Fruit fly (Drosophila melanogaster) whole organism, embryonic: ENCODE results near the gene Sec23.

Experiments
- Atf-2 ChIP-seq: fragments of 200-800 bp; sonication (Bioruptor generic); optimal IDR thresholded peaks from 2 replicates; lab custom pipeline; 2016; ENCODE audit warnings: missing biosample characterization, missing genetic modification characterization
- CG14441 ChIP-seq: fragments of 200-800 bp; sonication (Bioruptor generic); IDR thresholded peaks from 2 replicates; pipeline ENCODE4 v1.3.6; 2022; ENCODE audit warnings: missing biosample characterization, missing genetic modification characterization
- CG14667 ChIP-seq: fragments of 200-800 bp; sonication (Bioruptor generic); IDR thresholded peaks from 2 replicates; pipeline ENCODE4 v1.3.6; 2022; ENCODE audit warnings: missing biosample characterization, missing genetic modification characterization
- CG15269 ChIP-seq: fragments of 200-800 bp; sonication (Bioruptor generic); optimal IDR thresholded peaks from 2 replicates; lab custom pipeline; 2018; ENCODE audit warnings: missing biosample characterization, mild to moderate bottlenecking, missing genetic modification characterization, moderate library complexity
- CG16815 ChIP-seq: fragments of 200-800 bp; sonication (Bioruptor generic); optimal IDR thresholded peaks from 3 replicates; lab custom pipeline; 2017; ENCODE audit warnings: missing biosample characterization, mild to moderate bottlenecking, missing genetic modification characterization
- CG17361 ChIP-seq: fragments of 200-800 bp; sonication (Bioruptor generic); IDR thresholded peaks from 3 replicates; pipeline ENCODE4 v1.3.6; 2022; ENCODE audit warnings: missing biosample characterization, missing genetic modification characterization
- CG18476 ChIP-seq: fragments of 200-800 bp; sonication (Bioruptor generic); optimal IDR thresholded peaks from 2 replicates; lab custom pipeline; 2016; ENCODE audit warnings: missing biosample characterization, mild to moderate bottlenecking, missing genetic modification characterization
- CG18599 ChIP-seq: fragments of 200-800 bp; sonication (Bioruptor generic); optimal IDR thresholded peaks from 3 replicates; lab custom pipeline; 2017; ENCODE audit warnings: missing biosample characterization, missing genetic modification characterization, mild to moderate bottlenecking, moderate library complexity, missing genetic modification reagents
- CG30431 ChIP-seq: fragments of 200-800 bp; sonication (Bioruptor generic); optimal IDR thresholded peaks from 2 replicates; lab custom pipeline; 2017; ENCODE audit warnings: missing biosample characterization, missing genetic modification characterization
- CG3281 ChIP-seq: fragments of 200-800 bp; sonication (Bioruptor generic); optimal IDR thresholded peaks from 3 replicates; lab custom pipeline; 2017; ENCODE audit warnings: missing biosample characterization, mild to moderate bottlenecking, missing genetic modification characterization
- CG3838 ChIP-seq: fragments of 200-800 bp; sonication (Bioruptor generic); optimal IDR thresholded peaks from 3 replicates; lab custom pipeline; 2016; ENCODE audit warnings: missing biosample characterization, missing genetic modification characterization
- CG4360 ChIP-seq: fragments of 200-800 bp; sonication (Bioruptor generic); IDR thresholded peaks from 2 replicates; pipeline ENCODE4 v1.3.6; 2022; ENCODE audit warnings: missing biosample characterization, missing genetic modification characterization
- CG4730 ChIP-seq: fragments of 200-800 bp; sonication (Bioruptor generic); IDR thresholded peaks from 2 replicates; pipeline ENCODE4 v1.3.6; 2022; ENCODE audit warnings: missing biosample characterization, missing genetic modification characterization
- CG4820 ChIP-seq: fragments of 200-800 bp; sonication (Bioruptor generic); optimal IDR thresholded peaks from 3 replicates; lab custom pipeline; 2016; ENCODE audit warnings: missing biosample characterization, missing genetic modification characterization
- CG5180 ChIP-seq: fragments of 200-800 bp; sonication (Bioruptor generic); optimal IDR thresholded peaks from 3 replicates; lab custom pipeline; 2017; ENCODE audit warnings: missing biosample characterization, missing genetic modification characterization, mild to moderate bottlenecking, moderate library complexity, missing genetic modification reagents
- CG6854 ChIP-seq: fragments of 200-800 bp; sonication (Bioruptor generic); optimal IDR thresholded peaks from 3 replicates; lab custom pipeline; 2017; ENCODE audit warnings: missing biosample characterization, mild to moderate bottlenecking, missing genetic modification characterization
- CG8281 ChIP-seq: fragments of 200-800 bp; sonication (Bioruptor generic); optimal IDR thresholded peaks from 2 replicates; lab custom pipeline; 2018; ENCODE audit warnings: missing biosample characterization, mild to moderate bottlenecking, missing genetic modification characterization, moderate library complexity
- CG9215 ChIP-seq: fragments of 200-800 bp; sonication (Bioruptor generic); IDR thresholded peaks from 2 replicates; pipeline ENCODE4 v1.3.6; 2022; ENCODE audit warnings: missing biosample characterization, missing genetic modification characterization
- CG9817 ChIP-seq: fragments of 200-800 bp; sonication (Bioruptor generic); optimal IDR thresholded peaks from 2 replicates; lab custom pipeline; 2018; ENCODE audit warnings: missing biosample characterization, mild to moderate bottlenecking, missing genetic modification characterization, moderate library complexity
- CoRest ChIP-seq: fragments of 200-800 bp; sonication (Bioruptor generic); optimal IDR thresholded peaks from 3 replicates; lab custom pipeline; 2018; ENCODE audit warnings: missing biosample characterization, mild to moderate bottlenecking, missing genetic modification characterization, moderate library complexity
- CrebB ChIP-seq: fragments of 200-800 bp; sonication (Bioruptor generic); optimal IDR thresholded peaks from 3 replicates; lab custom pipeline; 2018; ENCODE audit warnings: missing biosample characterization, mild to moderate bottlenecking, missing genetic modification characterization
- D19A ChIP-seq: fragments of 200-800 bp; optimal IDR thresholded peaks from 3 replicates; lab custom pipeline; 2019; ENCODE audit warnings: missing biosample characterization, mild to moderate bottlenecking, missing genetic modification characterization, moderate library complexity
- Dbx ChIP-seq: fragments of 200-800 bp; sonication (Bioruptor generic); IDR thresholded peaks from 3 replicates; pipeline ENCODE4 v1.3.6; 2022; ENCODE audit warnings: missing biosample characterization, missing genetic modification characterization
- Deaf1 ChIP-seq: fragments of 200-800 bp; optimal IDR thresholded peaks from 3 replicates; lab custom pipeline; 2019; ENCODE audit warnings: missing biosample characterization, mild to moderate bottlenecking, missing genetic modification characterization, moderate library complexity
- Dip2 ChIP-seq: fragments of 200-800 bp; sonication (Bioruptor generic); IDR thresholded peaks from 2 replicates; pipeline ENCODE4 v1.3.6; 2022; ENCODE audit warnings: missing biosample characterization, missing genetic modification characterization
- HmgZ ChIP-seq: fragments of 200-800 bp; sonication (Bioruptor generic); optimal IDR thresholded peaks from 2 replicates; lab custom pipeline; 2018; ENCODE audit warnings: missing biosample characterization, mild to moderate bottlenecking, missing genetic modification characterization
- NFAT ChIP-seq: fragments of 200-800 bp; sonication (Bioruptor generic); IDR thresholded peaks from 2 replicates; pipeline ENCODE4 v1.3.6; 2022; ENCODE audit warnings: missing biosample characterization, missing genetic modification characterization
- Ravus ChIP-seq: fragments of 200-800 bp; sonication (Bioruptor generic); IDR thresholded peaks from 2 replicates; pipeline ENCODE4 v1.3.6; 2022; ENCODE audit warnings: missing biosample characterization, missing genetic modification characterization
- Sin3A ChIP-seq: fragments of >200 bp; optimal IDR thresholded peaks from 2 replicates; lab custom pipeline; 2018
- Trl ChIP-seq, 3 experiments: fragments of >200 bp in 2 of 3; fragments of 200-800 bp in 1 of 3; sonication (Bioruptor generic) in 1 of 3; optimal IDR thresholded peaks; 2 replicates in 1 of 3; 3 replicates in 2 of 3; lab custom pipeline; 2016 to 2017; ENCODE audit warnings: missing biosample characterization in 1 of 3, missing genetic modification characterization in 1 of 3
- ash1 ChIP-seq: fragments of 200-800 bp; sonication (Bioruptor generic); optimal IDR thresholded peaks from 2 replicates; lab custom pipeline; 2018; ENCODE audit warnings: missing biosample characterization, mild to moderate bottlenecking, missing genetic modification characterization
- btn ChIP-seq: fragments of 200-800 bp; sonication (Bioruptor generic); optimal IDR thresholded peaks from 2 replicates; lab custom pipeline; 2016; ENCODE audit warnings: missing biosample characterization, missing genetic modification characterization
- cad ChIP-seq: fragments of >200 bp; optimal IDR thresholded peaks from 2 replicates; lab custom pipeline; 2017; ENCODE audit warnings: missing biosample characterization, missing genetic modification characterization
- chif ChIP-seq, 2 experiments: fragments of 200-800 bp; sonication (Bioruptor generic); optimal IDR thresholded peaks; 3 replicates each; lab custom pipeline; 2016; ENCODE audit warnings: missing biosample characterization in 2 of 2, missing genetic modification characterization in 2 of 2
- corto ChIP-seq: fragments of 200-800 bp; sonication (Bioruptor generic); optimal IDR thresholded peaks from 2 replicates; lab custom pipeline; 2016; ENCODE audit warnings: missing biosample characterization, mild to moderate bottlenecking, missing genetic modification characterization, moderate library complexity
- da ChIP-seq: fragments of 200-800 bp; sonication (Bioruptor generic); optimal IDR thresholded peaks from 2 replicates; lab custom pipeline; 2016; ENCODE audit warnings: missing biosample characterization, missing genetic modification characterization
- danr ChIP-seq: fragments of 200-800 bp; sonication (Bioruptor generic); IDR thresholded peaks from 2 replicates; pipeline ENCODE4 v1.3.6; 2022; ENCODE audit warnings: missing biosample characterization, missing genetic modification characterization
- en ChIP-seq: fragments of 200-800 bp; sonication (Bioruptor generic); optimal IDR thresholded peaks from 2 replicates; lab custom pipeline; 2016; ENCODE audit warnings: missing biosample characterization, missing genetic modification characterization
- exex ChIP-seq: fragments of 200-800 bp; sonication (Bioruptor generic); optimal IDR thresholded peaks from 4 replicates; lab custom pipeline; 2018; ENCODE audit warnings: missing biosample characterization, mild to moderate bottlenecking, missing genetic modification characterization, moderate library complexity
- gcm ChIP-seq: fragments of 200-800 bp; sonication (Bioruptor generic); optimal IDR thresholded peaks from 2 replicates; lab custom pipeline; 2019; ENCODE audit warnings: missing biosample characterization, mild to moderate bottlenecking, missing genetic modification characterization, moderate library complexity
- gsb-n ChIP-seq: fragments of 200-800 bp; sonication (Bioruptor generic); optimal IDR thresholded peaks from 3 replicates; lab custom pipeline; 2018; ENCODE audit warnings: missing biosample characterization, mild to moderate bottlenecking, missing genetic modification characterization
- ham ChIP-seq: fragments of 200-800 bp; sonication (Bioruptor generic); IDR thresholded peaks from 2 replicates; pipeline ENCODE4 v1.3.6; 2022; ENCODE audit warnings: missing biosample characterization, missing genetic modification characterization
- mld ChIP-seq: fragments of 200-800 bp; sonication (Bioruptor generic); IDR thresholded peaks from 3 replicates; pipeline ENCODE4 v1.3.6; 2022; ENCODE audit warnings: missing biosample characterization, missing genetic modification characterization; ENCODE audit not compliant: partially characterized antibody
- nmo ChIP-seq: fragments of 200-800 bp; sonication (Bioruptor generic); optimal IDR thresholded peaks from 2 replicates; lab custom pipeline; 2018; ENCODE audit warnings: missing biosample characterization, mild to moderate bottlenecking, missing genetic modification characterization, moderate library complexity
- slou ChIP-seq: fragments of 200-800 bp; sonication (Bioruptor generic); optimal IDR thresholded peaks from 3 replicates; lab custom pipeline; 2016; ENCODE audit warnings: missing biosample characterization, missing genetic modification characterization
- sna ChIP-seq: fragments of 200-800 bp; sonication (Bioruptor generic); IDR thresholded peaks from 2 replicates; pipeline ENCODE4 v1.3.6; 2022; ENCODE audit warnings: missing biosample characterization, missing genetic modification characterization; ENCODE audit not compliant: partially characterized antibody
- tna ChIP-seq: fragments of 200-800 bp; sonication (Bioruptor generic); IDR thresholded peaks from 2 replicates; pipeline ENCODE4 v1.3.6; 2022; ENCODE audit warnings: missing biosample characterization, missing genetic modification characterization; ENCODE audit not compliant: partially characterized antibody
- unpg ChIP-seq: fragments of 200-800 bp; sonication (Bioruptor generic); optimal IDR thresholded peaks from 3 replicates; lab custom pipeline; 2018; ENCODE audit warnings: missing biosample characterization, mild to moderate bottlenecking, missing genetic modification characterization, moderate library complexity
- zen2 ChIP-seq: fragments of 200-800 bp; sonication (Bioruptor generic); IDR thresholded peaks from 3 replicates; pipeline ENCODE4 v1.3.6; 2022; ENCODE audit warnings: missing biosample characterization, missing genetic modification characterization; ENCODE audit not compliant: partially characterized antibody

The Sec23 gene

dm6 chr3R:5682921-5683748 is 34.3 kb downstream of the Sec23 start (continued):
- TF ChIP-seq CG8281 (tag; lab: Kevin White, UChicago), result no peak
- no peak for TF ChIP-seq Dip2 (GFP tag; lab: Robert Waterston, UW)
- no peak for TF ChIP-seq CG9817
- TF ChIP-seq exex, result no peak
- TF ChIP-seq CG14667, result no peak
- TF ChIP-seq CG18476, result peak; percentile 24
- no peak for TF ChIP-seq mld (GFP tag; lab: Robert Waterston, UW)
- no peak for TF ChIP-seq CrebB (tag; lab: Kevin White, UChicago)
- TF ChIP-seq sna (GFP tag; lab: Robert Waterston, UW), result no peak
- no peak for TF ChIP-seq Ravus (GFP tag; lab: Robert Waterston, UW)
- TF ChIP-seq zen2 (GFP tag; lab: Robert Waterston, UW), result no peak
- TF ChIP-seq corto (GFP tag; lab: Kevin White, UChicago), result no peak
- no peak for TF ChIP-seq cad (GFP tag; lab: Kevin White, UChicago)
- TF ChIP-seq ham (GFP tag; lab: Robert Waterston, UW), result no peak
- no peak for TF ChIP-seq Deaf1 (tag; lab: Kevin White, UChicago)
- 0 out of 2 replicates have a peak, but pooled peaks have one; percentile 19 for TF ChIP-seq CG4730
- no peak for TF ChIP-seq CG6854
- TF ChIP-seq Trl (optimal IDR thresholded peaks at IDR 0.05; lab: Kevin White, UChicago), result no peak
- TF ChIP-seq Trl (GFP tag; optimal IDR thresholded peaks at IDR 0.05; lab: Kevin White, UChicago), result peak; percentile 8
- TF ChIP-seq CG4360 (GFP tag; lab: Robert Waterston, UW), result no peak
- no peak for TF ChIP-seq CG15269 (tag; lab: Kevin White, UChicago)
- peak; percentile 52 for TF ChIP-seq gcm (GFP tag; lab: Kevin White, UChicago)
- no peak; the same call in 1 of the 2 replicates for TF ChIP-seq CG14441 (GFP tag; lab: Robert Waterston, UW)
- peak; percentile 73 for TF ChIP-seq nmo
- TF ChIP-seq CG5180, result no peak
- TF ChIP-seq en, result peak; percentile 1
- peak; percentile 40 for TF ChIP-seq CG18599 (GFP tag; lab: Kevin White, UChicago)
- TF ChIP-seq CG16815 (GFP tag; lab: Kevin White, UChicago), result peak; percentile 34
- TF ChIP-seq Atf-2 (GFP tag; lab: Kevin White, UChicago), result peak; percentile 17
- peak; percentile 13 to 60 for TF ChIP-seq chif (GFP tag; optimal IDR thresholded peaks at IDR 0.05; lab: Kevin White, UChicago)
- TF ChIP-seq CG4820 (GFP tag; lab: Kevin White, UChicago), result peak; percentile 44
- no peak for TF ChIP-seq tna (GFP tag; lab: Robert Waterston, UW)
- no peak for TF ChIP-seq NFAT
- no peak for TF ChIP-seq da (GFP tag; lab: Kevin White, UChicago)
- no peak for TF ChIP-seq btn (GFP tag; lab: Kevin White, UChicago)
- TF ChIP-seq ash1, result no peak
- no peak for TF ChIP-seq CG30431 (GFP tag; lab: Kevin White, UChicago)
- TF ChIP-seq unpg, result peak; percentile 80
- TF ChIP-seq D19A (tag; lab: Kevin White, UChicago), result peak; percentile 77
- TF ChIP-seq gsb-n (tag; lab: Kevin White, UChicago), result peak; percentile 77
- peak; percentile 68 for TF ChIP-seq CoRest (tag; lab: Kevin White, UChicago)
- no peak for TF ChIP-seq danr (GFP tag; lab: Robert Waterston, UW)
- no peak for TF ChIP-seq CG3838 (GFP tag; lab: Kevin White, UChicago)
- TF ChIP-seq CG17361 (GFP tag; lab: Robert Waterston, UW), result peak; percentile 78
- TF ChIP-seq CG3281 (GFP tag; lab: Kevin White, UChicago), result peak; percentile 3
- no peak for TF ChIP-seq Sin3A (lab: Kevin White, UChicago)
- no peak for TF ChIP-seq HmgZ (tag; lab: Kevin White, UChicago)
- no peak for TF ChIP-seq slou (GFP tag; lab: Kevin White, UChicago)
- no peak for TF ChIP-seq Dbx (GFP tag; lab: Robert Waterston, UW)
- TF ChIP-seq CG9215 (GFP tag; lab: Robert Waterston, UW), result no peak
